Worm (Caenorhabditis elegans) whole organism, L4/young adult: ENCODE data around the gene clec-3.

Experiments
- W03F9.2 ChIP-seq: fragments of 150-350 bp; optimal IDR thresholded peaks from 2 replicates; lab custom pipeline; 2014; ENCODE audit warnings: missing biosample characterization, missing genetic modification characterization
- dao-5 ChIP-seq: sonication (generic microtip); optimal IDR thresholded peaks from 2 replicates; lab custom pipeline; 2016; ENCODE audit warnings: missing genotype, missing genetic modification characterization, moderate library complexity, missing compliant biosample characterization
- him-1 ChIP-seq: sonication (generic microtip); optimal IDR thresholded peaks from 2 replicates; lab custom pipeline; 2016; ENCODE audit warnings: missing genotype, missing genetic modification reagents, missing genetic modification characterization, missing compliant biosample characterization

ce11 chrII:3065086-3065485 lies 45.4 kb upstream of the clec-3 start:
- TF ChIP-seq him-1 (tag; lab: Kevin White, UChicago) (no peak), W03F9.2 (tag; lab: Kevin White, UChicago) (no peak), dao-5 (tag; lab: Kevin White, UChicago) (no peak)
